Worm (Caenorhabditis elegans) whole organism, L1 larva: ENCODE results near the gene C01G12.5.

Experiments
- C16A3.4 ChIP-seq: fragments of 150-350 bp; optimal IDR thresholded peaks from 2 replicates; lab custom pipeline; 2014; ENCODE audit warnings: missing biosample characterization, missing genetic modification characterization
- F16B12.6 ChIP-seq: fragments of 150-350 bp; optimal IDR thresholded peaks from 2 replicates; lab custom pipeline; 2014; ENCODE audit warnings: missing biosample characterization, missing genetic modification characterization
- aha-1 ChIP-seq: fragments of 150-350 bp; optimal IDR thresholded peaks from 2 replicates; lab custom pipeline; 2014; ENCODE audit warnings: missing biosample characterization, missing genetic modification characterization
- ceh-63 ChIP-seq: fragments of 200-800 bp; sonication (Bioruptor generic); optimal IDR thresholded peaks from 2 replicates; lab custom pipeline; 2018; ENCODE audit warnings: mild to moderate bottlenecking, missing genetic modification characterization, missing compliant biosample characterization
- ceh-82 ChIP-seq, 3 experiments: fragments of 150-350 bp in 1 of 3; sonication (generic microtip) in 2 of 3; optimal IDR thresholded peaks; 2 replicates each; lab custom pipeline; 2014 to 2017; ENCODE audit warnings: missing biosample characterization in 3 of 3, missing genetic modification characterization in 3 of 3
- ceh-88 ChIP-seq: fragments of 200-800 bp; sonication (Bioruptor generic); IDR thresholded peaks from 2 replicates; pipeline ENCODE4 v1.3.6; 2022; ENCODE audit warnings: missing genetic modification characterization, missing compliant biosample characterization
- dsc-1 ChIP-seq: sonication (generic microtip); optimal IDR thresholded peaks from 2 replicates; lab custom pipeline; 2016; ENCODE audit warnings: mild to moderate bottlenecking, missing genetic modification characterization, missing compliant biosample characterization
- efl-1 ChIP-seq, 4 experiments: fragments of 150-350 bp; optimal IDR thresholded peaks in 3 of 4; peaks in 1 of 4; 1 replicate in 1 of 4; 2 replicates in 3 of 4; lab custom pipeline; 2014; ENCODE audit warnings: missing biosample characterization in 2 of 4, missing genetic modification characterization in 2 of 4, missing genetic modification reagents in 2 of 4
- efl-3 ChIP-seq: fragments of 200-800 bp; sonication (Bioruptor generic); optimal IDR thresholded peaks from 2 replicates; lab custom pipeline; 2018; ENCODE audit warnings: mild to moderate bottlenecking, missing genetic modification characterization, missing compliant biosample characterization
- egl-13 ChIP-seq: sonication (generic microtip); optimal IDR thresholded peaks from 2 replicates; lab custom pipeline; 2016; ENCODE audit warnings: missing genotype, missing genetic modification reagents, missing genetic modification characterization, missing compliant biosample characterization
- ets-5 ChIP-seq: fragments of 200-800 bp; sonication (Bioruptor generic); IDR thresholded peaks from 2 replicates; pipeline ENCODE4 v1.3.6; 2022; ENCODE audit warnings: missing genetic modification characterization, missing compliant biosample characterization
- fkh-10 ChIP-seq: sonication (generic microtip); optimal IDR thresholded peaks from 2 replicates; lab custom pipeline; 2017; ENCODE audit warnings: missing biosample characterization, missing genetic modification reagents, missing genetic modification characterization
- fkh-4 ChIP-seq: sonication (generic microtip); optimal IDR thresholded peaks from 2 replicates; lab custom pipeline; 2016; ENCODE audit warnings: missing compliant biosample characterization, missing genetic modification characterization, borderline replicate concordance
- fos-1 ChIP-seq: fragments of 150-350 bp; optimal IDR thresholded peaks from 2 replicates; lab custom pipeline; 2014; ENCODE audit warnings: missing biosample characterization, missing genetic modification characterization
- hlh-4 ChIP-seq: sonication (generic microtip); optimal IDR thresholded peaks from 2 replicates; lab custom pipeline; 2016; ENCODE audit warnings: mild to moderate bottlenecking, missing genetic modification characterization, missing compliant biosample characterization
- lin-15B ChIP-seq: fragments of 150-350 bp; sonication (generic microtip); optimal IDR thresholded peaks from 3 replicates; lab custom pipeline; 2014; ENCODE audit warnings: missing biosample characterization, missing genetic modification characterization
- lin-35 ChIP-seq, 2 experiments: fragments of 150-350 bp; optimal IDR thresholded peaks; 2 replicates each; lab custom pipeline; 2014; ENCODE audit warnings: missing biosample characterization in 2 of 2, missing genetic modification characterization in 2 of 2, missing genetic modification reagents in 2 of 2
- lsy-2 ChIP-seq, 2 experiments: fragments of 150-350 bp; optimal IDR thresholded peaks; 2 replicates each; lab custom pipeline; 2014; ENCODE audit warnings: missing biosample characterization in 2 of 2, missing genetic modification characterization in 2 of 2
- mef-2 ChIP-seq: fragments of 150-350 bp; optimal IDR thresholded peaks from 2 replicates; lab custom pipeline; 2014; ENCODE audit warnings: missing biosample characterization, missing genetic modification characterization
- mep-1 ChIP-seq: fragments of 150-350 bp; optimal IDR thresholded peaks from 2 replicates; lab custom pipeline; 2014; ENCODE audit warnings: missing biosample characterization, missing genetic modification characterization
- nhr-19 ChIP-seq: fragments of 200-800 bp; sonication (Bioruptor generic); conservative IDR thresholded peaks from 2 replicates; pipeline ENCODE4 v1.3.6; 2022; ENCODE audit warnings: missing genetic modification characterization, missing compliant biosample characterization
- nhr-20 ChIP-seq: sonication (generic microtip); optimal IDR thresholded peaks from 2 replicates; lab custom pipeline; 2016; ENCODE audit warnings: mild to moderate bottlenecking, missing genetic modification characterization, missing compliant biosample characterization
- nhr-237 ChIP-seq: fragments of 150-350 bp; optimal IDR thresholded peaks from 2 replicates; lab custom pipeline; 2014; ENCODE audit warnings: missing biosample characterization, missing genetic modification characterization
- nhr-47 ChIP-seq: sonication (generic microtip); optimal IDR thresholded peaks from 2 replicates; lab custom pipeline; 2016; ENCODE audit warnings: mild to moderate bottlenecking, missing genetic modification characterization, moderate library complexity, missing compliant biosample characterization
- nhr-77 ChIP-seq: fragments of 150-350 bp; optimal IDR thresholded peaks from 2 replicates; lab custom pipeline; 2014; ENCODE audit warnings: missing biosample characterization, missing genetic modification characterization
- nhr-85 ChIP-seq: sonication (generic microtip); peaks from one replicate; lab custom pipeline; 2016; ENCODE audit warnings: missing genetic modification characterization, inconsistent platforms, missing compliant biosample characterization
- nhr-90 ChIP-seq: sonication (generic microtip); optimal IDR thresholded peaks from 2 replicates; lab custom pipeline; 2016; ENCODE audit warnings: mild to moderate bottlenecking, missing genetic modification characterization, missing compliant biosample characterization; ENCODE audit not compliant: poor library complexity
- pag-3 ChIP-seq: sonication (generic microtip); optimal IDR thresholded peaks from 2 replicates; lab custom pipeline; 2017; ENCODE audit warnings: missing genetic modification characterization, mild to moderate bottlenecking, missing compliant biosample characterization, antibody characterized with exemption, borderline replicate concordance; ENCODE audit not compliant: insufficient read depth
- snpc-4 ChIP-seq: fragments of 150-350 bp; optimal IDR thresholded peaks from 2 replicates; lab custom pipeline; 2014; ENCODE audit warnings: missing biosample characterization, missing genetic modification characterization
- sox-4 ChIP-seq: sonication (generic microtip); optimal IDR thresholded peaks from 2 replicates; lab custom pipeline; 2016; ENCODE audit warnings: missing genetic modification characterization, missing compliant biosample characterization
- sptf-1 ChIP-seq: fragments of 150-350 bp; optimal IDR thresholded peaks from 2 replicates; lab custom pipeline; 2014; ENCODE audit warnings: missing biosample characterization, missing genetic modification characterization
- sup-37 ChIP-seq: fragments of 200-800 bp; sonication (Bioruptor generic); optimal IDR thresholded peaks from 2 replicates; lab custom pipeline; 2018; ENCODE audit warnings: mild to moderate bottlenecking, missing genetic modification characterization, missing compliant biosample characterization
- swsn-7 ChIP-seq: sonication (generic microtip); optimal IDR thresholded peaks from 2 replicates; lab custom pipeline; 2016; ENCODE audit warnings: missing genetic modification characterization, missing compliant biosample characterization
- tbx-2 ChIP-seq: sonication (generic microtip); optimal IDR thresholded peaks from 2 replicates; lab custom pipeline; 2016; ENCODE audit warnings: missing genetic modification characterization, missing compliant biosample characterization
- unc-130 ChIP-seq: fragments of 150-350 bp; optimal IDR thresholded peaks from 2 replicates; lab custom pipeline; 2017; ENCODE audit warnings: missing biosample characterization, missing genetic modification characterization, inconsistent platforms
- unc-98 ChIP-seq: fragments of 200-800 bp; sonication (Bioruptor generic); IDR thresholded peaks from 2 replicates; pipeline ENCODE4 v1.3.6; 2022; ENCODE audit warnings: missing genetic modification characterization, missing compliant biosample characterization
- vab-15 ChIP-seq: sonication (generic microtip); optimal IDR thresholded peaks from 2 replicates; lab custom pipeline; 2017; ENCODE audit warnings: missing genotype, mild to moderate bottlenecking, missing genetic modification characterization, missing compliant biosample characterization
- xbp-1 ChIP-seq: sonication (generic microtip); optimal IDR thresholded peaks from 2 replicates; lab custom pipeline; 2016; ENCODE audit warnings: missing genetic modification characterization, missing compliant biosample characterization
- zip-4 ChIP-seq: fragments of 200-800 bp; sonication (Bioruptor generic); optimal IDR thresholded peaks from 2 replicates; lab custom pipeline; 2018; ENCODE audit warnings: mild to moderate bottlenecking, missing genetic modification characterization, moderate library complexity, missing compliant biosample characterization
- ztf-4 ChIP-seq: fragments of 150-350 bp; optimal IDR thresholded peaks from 2 replicates; lab custom pipeline; 2014; ENCODE audit warnings: missing biosample characterization, missing genetic modification characterization

The C01G12.5 gene

DNA sequence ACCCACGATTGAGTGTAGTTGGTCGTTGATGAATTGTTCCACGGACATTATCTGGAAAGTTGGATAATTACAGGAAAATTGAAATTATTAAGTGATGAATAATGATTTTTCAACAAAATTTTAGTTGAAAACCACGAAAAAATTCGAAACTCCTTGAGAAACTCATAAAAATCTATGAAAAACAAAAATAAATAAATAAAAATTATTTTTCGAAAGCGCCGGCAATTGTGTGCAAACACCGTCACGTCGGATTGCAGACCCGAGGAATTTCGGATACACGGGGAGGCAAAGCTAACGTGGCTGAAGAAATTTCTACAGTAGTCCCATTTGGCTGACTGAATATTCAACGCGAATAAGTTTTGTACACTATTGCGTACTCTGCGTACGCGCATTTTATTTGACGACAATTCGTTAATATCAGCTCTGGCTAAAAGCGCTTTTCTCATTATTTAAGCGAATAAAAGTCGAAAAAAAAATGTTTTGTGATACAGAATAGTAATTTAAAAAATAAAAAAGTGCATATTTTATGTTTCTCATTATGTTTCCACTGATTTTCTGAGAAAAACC is 25.7 kb downstream of the C01G12.5 start, which contains the start of gene mog-4 (continued):
- TF ChIP-seq nhr-237, result peak; percentile 46
- TF ChIP-seq ets-5 (GFP tag; lab: Robert Waterston, UW), result peak; percentile 92; the same call in 1 of the 2 replicates
- peak; percentile 65 for TF ChIP-seq fkh-10 (GFP tag; lab: Kevin White, UChicago)
- peak; percentile 98 for TF ChIP-seq nhr-90
- peak; percentile 100 for TF ChIP-seq ceh-88 (GFP tag; lab: Robert Waterston, UW)
- TF ChIP-seq vab-15 (tag; lab: Kevin White, UChicago), result peak; percentile 91
- peak; percentile 85 for TF ChIP-seq zip-4
- peak; percentile 95 for TF ChIP-seq nhr-77 (tag; lab: Kevin White, UChicago)
- TF ChIP-seq efl-3 (GFP tag; lab: Kevin White, UChicago), result peak; percentile 73
- peak; percentile 93 for TF ChIP-seq ceh-63 (GFP tag; lab: Kevin White, UChicago)
- peak; percentile 83 for TF ChIP-seq sup-37
- peak; percentile 61 to 74 (median 63) for TF ChIP-seq ceh-82 (tag; optimal IDR thresholded peaks at IDR 0.05; lab: Kevin White, UChicago)
- TF ChIP-seq tbx-2 (tag; lab: Kevin White, UChicago), result peak; percentile 97
- peak; percentile 89 for TF ChIP-seq fkh-4
- peak; percentile 82 for TF ChIP-seq C16A3.4
- TF ChIP-seq fos-1 (tag; lab: Kevin White, UChicago), result peak; percentile 26
- peak; percentile 81 for TF ChIP-seq unc-130 (tag; lab: Kevin White, UChicago)
- TF ChIP-seq ztf-4 (tag; lab: Kevin White, UChicago), result peak; percentile 63
- peak; percentile 98 for TF ChIP-seq lsy-2 (tag; optimal IDR thresholded peaks at IDR 0.05; lab: Kevin White, UChicago)
- peak; percentile 99 for TF ChIP-seq nhr-47 (tag; lab: Kevin White, UChicago)
- TF ChIP-seq F16B12.6, result peak; percentile 93
- TF ChIP-seq lin-15B (tag; lab: Kevin White, UChicago), result peak; percentile 73
- TF ChIP-seq swsn-7 (tag; lab: Kevin White, UChicago), result peak; percentile 97
- TF ChIP-seq aha-1 (tag; lab: Kevin White, UChicago), result peak; percentile 6
- TF ChIP-seq efl-1 (optimal IDR thresholded peaks at IDR 0.05; lab: Kevin White, UChicago), result peak; percentile 85 to 86
- peak; percentile 77 to 98 for TF ChIP-seq efl-1 (GFP tag; optimal IDR thresholded peaks at IDR 0.05 in 1 of 2; lab: Kevin White, UChicago)
- peak; percentile 97 for TF ChIP-seq nhr-20
- peak; percentile 96 for TF ChIP-seq xbp-1 (tag; lab: Kevin White, UChicago)
- TF ChIP-seq hlh-4 (tag; lab: Kevin White, UChicago), result peak; percentile 67

DNA sequence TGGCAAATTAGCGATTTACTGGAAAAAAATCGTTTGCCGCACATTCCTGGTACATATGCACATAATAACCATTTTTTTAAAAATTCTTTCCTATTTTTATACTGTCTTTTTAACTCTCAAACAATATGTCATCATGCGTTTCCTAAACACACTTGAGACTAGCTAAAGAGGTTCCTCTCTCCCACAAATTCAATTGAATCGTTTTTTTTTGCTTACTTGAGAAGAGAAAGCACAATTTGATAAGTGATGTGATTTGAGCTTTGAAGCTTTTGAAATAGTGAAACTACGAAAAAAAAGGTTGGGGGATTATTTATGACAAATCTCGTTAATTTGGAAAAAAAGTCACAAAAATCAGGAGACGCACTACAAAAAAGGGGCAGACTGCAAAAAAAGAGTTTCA is 32.3 kb downstream of the C01G12.5 start:
- TF ChIP-seq fkh-10 (GFP tag; lab: Kevin White, UChicago), result peak; percentile 55
- no peak for TF ChIP-seq nhr-19 (GFP tag; lab: Robert Waterston, UW)

DNA sequence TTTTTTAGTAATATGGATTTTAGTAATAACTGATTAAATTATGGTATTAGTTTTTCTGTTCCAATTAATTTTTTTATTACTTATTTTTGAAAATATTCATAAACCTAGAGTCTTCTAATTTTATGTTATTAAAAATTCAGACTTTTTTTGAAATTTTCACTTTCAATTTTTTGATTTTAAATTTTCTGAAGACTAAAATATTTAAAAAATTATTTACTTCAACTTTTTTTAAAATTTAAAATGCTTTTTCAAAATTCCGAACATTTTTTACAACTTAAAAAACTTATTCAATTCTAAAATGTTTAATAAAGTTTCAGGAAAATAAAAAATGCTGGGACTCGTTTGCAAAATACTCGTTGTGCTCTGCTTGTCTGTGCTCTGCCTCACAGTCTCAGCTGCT is 36.7 kb downstream of the C01G12.5 start, which contains the start of gene nlp-41:
Gene nlp-41 (plus strand): TSS at position 301 of the 400 bp plus-strand sequence.
- TF ChIP-seq nhr-77 (tag; lab: Kevin White, UChicago) (no peak), sox-4 (tag; lab: Kevin White, UChicago) (no peak), nhr-85 (tag; lab: Kevin White, UChicago) (no peak), mef-2 (no peak), mep-1 (tag; lab: Kevin White, UChicago) (no peak), lin-35 (GFP tag; optimal IDR thresholded peaks at IDR 0.05; lab: Kevin White, UChicago) (no peak), sptf-1 (tag; lab: Kevin White, UChicago) (no peak), snpc-4 (no peak), pag-3 (tag; lab: Kevin White, UChicago) (no peak)

DNA sequence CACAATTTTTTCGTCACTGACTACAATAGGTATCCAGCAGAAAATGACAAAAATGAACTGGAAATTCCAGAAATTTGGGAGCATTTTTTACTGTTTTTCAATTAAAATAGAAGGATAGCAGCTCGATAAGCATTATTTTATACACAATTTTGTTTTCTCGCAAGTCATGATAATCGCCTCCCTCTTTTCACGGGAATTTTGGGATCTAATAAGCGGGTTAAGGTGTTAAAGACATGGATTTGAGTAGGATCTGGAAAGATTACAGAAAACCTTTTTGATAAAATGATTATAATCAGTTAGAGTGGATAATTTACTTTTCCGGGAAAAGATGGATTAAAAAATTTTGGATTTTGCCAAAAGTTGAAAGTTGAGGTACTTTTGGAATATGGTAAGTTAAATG is 38.6 kb downstream of the C01G12.5 start, which contains the start of gene gcy-29:
Gene gcy-29 (minus strand): TSS at position 101 of the 400 bp plus-strand sequence.
- TF ChIP-seq unc-98 (GFP tag; lab: Robert Waterston, UW) (no peak), egl-13 (peak; percentile 28), dsc-1 (peak; percentile 81)
- TF ChIP-seq, all 84 proteins: peak for 2
